Worm (Caenorhabditis elegans): ENCODE measurements around the gene F48F7.6.

- TF ChIP-seq Y79H2A.3 (GFP tag; conservative IDR thresholded peaks at IDR 0.05) (no peak), unc-62 (GFP tag; optimal IDR thresholded peaks at IDR 0.05) (no peak), lin-54 (GFP tag; optimal IDR thresholded peaks at IDR 0.05) (no peak), lin-26 (GFP tag; IDR thresholded peaks at IDR 0.05) (no peak), hlh-26 (GFP tag; conservative IDR thresholded peaks at IDR 0.05) (no peak), dpl-1 (GFP tag; optimal IDR thresholded peaks at IDR 0.05) (no peak), pha-4 (tag; optimal IDR thresholded peaks at IDR 0.05) (no peak), die-1 (tag; optimal IDR thresholded peaks at IDR 0.05) (no peak), ztf-28 (GFP tag; IDR thresholded peaks at IDR 0.05) (no peak), ama-1 (optimal IDR thresholded peaks at IDR 0.05) (no peak), ama-1 (GFP tag; optimal IDR thresholded peaks at IDR 0.05) (no peak), athp-1 (tag; optimal IDR thresholded peaks at IDR 0.05) (no peak)
Measured at ce11 chrX:13934574-13934973, 43.1 kb upstream of the F48F7.6 start, which contains the start of gene elt-3.
